Fruit fly (Drosophila melanogaster) whole organism, wandering third instar larva: Measurements from ENCODE around the gene CG12320.

Source experiments
- CG9705 ChIP-seq: fragments of 200-800 bp; sonication (Bioruptor generic); optimal IDR thresholded peaks from 2 replicates; lab custom pipeline; 2018; ENCODE audit warnings: missing biosample characterization, mild to moderate bottlenecking, missing genetic modification characterization
- Mio ChIP-seq: sonication (Bioruptor generic); optimal IDR thresholded peaks from 2 replicates; lab custom pipeline; 2016; ENCODE audit warnings: missing biosample characterization, missing genetic modification characterization
- OdsH ChIP-seq: fragments of 200-800 bp; sonication (Bioruptor generic); optimal IDR thresholded peaks from 2 replicates; lab custom pipeline; 2016; ENCODE audit warnings: missing biosample characterization, mild to moderate bottlenecking, missing genetic modification characterization
- Sp1 ChIP-seq: fragments of 200-800 bp; sonication (Bioruptor generic); optimal IDR thresholded peaks from 3 replicates; lab custom pipeline; 2019; ENCODE audit warnings: missing biosample characterization, mild to moderate bottlenecking, missing genetic modification characterization, moderate library complexity
- foxo ChIP-seq, 2 experiments: fragments of 200-800 bp; sonication (Bioruptor generic); optimal IDR thresholded peaks; 2 replicates in 1 of 2; 3 replicates in 1 of 2; lab custom pipeline; 2016 to 2017; ENCODE audit warnings: missing biosample characterization in 2 of 2, missing genetic modification characterization in 2 of 2
- fru ChIP-seq: fragments of 200-800 bp; sonication (Bioruptor generic); optimal IDR thresholded peaks from 3 replicates; lab custom pipeline; 2016; ENCODE audit warnings: missing biosample characterization, mild to moderate bottlenecking, missing genetic modification characterization
- pan ChIP-seq: fragments of >200 bp; optimal IDR thresholded peaks from 2 replicates; lab custom pipeline; 2017
- usp ChIP-seq: fragments of >200 bp; optimal IDR thresholded peaks from 2 replicates; lab custom pipeline; 2017; ENCODE audit warnings: missing biosample characterization, missing genetic modification characterization

DNA sequence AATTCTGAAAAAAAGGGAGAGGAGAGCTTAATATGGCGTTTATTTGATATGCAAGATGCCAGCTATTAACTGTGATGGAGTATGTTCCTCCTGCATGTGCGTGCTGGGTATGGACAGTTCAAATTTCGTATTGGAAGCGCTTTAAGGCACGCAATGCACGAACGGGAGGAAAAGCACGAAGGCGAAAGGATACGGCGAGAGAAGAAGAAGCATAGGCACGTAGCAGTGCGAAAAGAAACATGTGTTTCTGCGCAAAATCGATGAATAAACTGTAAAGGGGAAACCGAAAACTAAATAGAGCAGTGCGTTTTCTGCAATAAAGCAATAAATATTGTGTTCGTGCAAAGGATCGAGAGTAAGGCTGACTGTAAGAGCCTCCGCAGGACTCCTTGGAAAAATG is 36.6 kb downstream of the CG12320 start, which contains the start of gene CG14314:
- TF ChIP-seq Sp1 (GFP tag; lab: Kevin White, UChicago) (no peak), fru (GFP tag; lab: Kevin White, UChicago) (no peak), foxo (GFP tag; optimal IDR thresholded peaks at IDR 0.05; lab: Kevin White, UChicago) (no peak), CG9705 (GFP tag; lab: Kevin White, UChicago) (no peak), usp (GFP tag; lab: Kevin White, UChicago) (no peak), Mio (GFP tag; lab: Kevin White, UChicago) (no peak), pan (lab: Kevin White, UChicago) (no peak), OdsH (GFP tag; lab: Kevin White, UChicago) (no peak)
